Worm (Caenorhabditis elegans) whole organism, young adult: ENCODE results near the gene xbx-3.

Experiments
- F23B12.7 ChIP-seq: sonication (generic microtip); optimal IDR thresholded peaks from 2 replicates; lab custom pipeline; 2017; ENCODE audit warnings: missing genetic modification characterization, mild to moderate bottlenecking, missing compliant biosample characterization, antibody characterized with exemption, moderate library complexity; ENCODE audit not compliant: insufficient read depth
- F33H1.4 ChIP-seq: fragments of 200-800 bp; sonication (Bioruptor generic); IDR thresholded peaks from 2 replicates; pipeline ENCODE4 v1.3.6; 2022; ENCODE audit warnings: missing genetic modification reagents, missing genetic modification characterization, missing compliant biosample characterization
- F39B2.1 ChIP-seq: fragments of 200-800 bp; sonication (Bioruptor generic); IDR thresholded peaks from 2 replicates; pipeline ENCODE4 v1.3.6; 2022; ENCODE audit warnings: missing genetic modification reagents, missing genetic modification characterization, missing compliant biosample characterization
- F49E8.2 ChIP-seq: sonication (generic microtip); optimal IDR thresholded peaks from 3 replicates; lab custom pipeline; 2017; ENCODE audit warnings: missing genetic modification characterization, mild to moderate bottlenecking, missing compliant biosample characterization, antibody characterized with exemption, moderate library complexity; ENCODE audit not compliant: insufficient read depth
- F52B5.7 ChIP-seq: sonication (generic microtip); optimal IDR thresholded peaks from 2 replicates; lab custom pipeline; 2016; ENCODE audit warnings: mild to moderate bottlenecking, missing genetic modification characterization, missing compliant biosample characterization
- K11D2.4 ChIP-seq: fragments of 200-800 bp; sonication (Bioruptor generic); IDR thresholded peaks from 2 replicates; pipeline ENCODE4 v1.3.6; 2022; ENCODE audit warnings: missing genetic modification reagents, missing genetic modification characterization, missing compliant biosample characterization
- K12H6.12 ChIP-seq: fragments of 200-800 bp; sonication (Bioruptor generic); optimal IDR thresholded peaks from 2 replicates; lab custom pipeline; 2018; ENCODE audit warnings: mild to moderate bottlenecking, missing genetic modification characterization, missing compliant biosample characterization
- T26A5.8 ChIP-seq: sonication (generic microtip); optimal IDR thresholded peaks from 2 replicates; lab custom pipeline; 2016; ENCODE audit warnings: missing genetic modification characterization, missing compliant biosample characterization
- Y67H2A.10 ChIP-seq: fragments of 200-800 bp; sonication (Bioruptor generic); conservative IDR thresholded peaks from 2 replicates; pipeline ENCODE4 v1.3.6; 2022; ENCODE audit warnings: missing genetic modification reagents, missing genetic modification characterization, missing compliant biosample characterization
- aptf-3 ChIP-seq: fragments of 200-800 bp; sonication (Bioruptor generic); IDR thresholded peaks from 2 replicates; pipeline ENCODE4 v1.3.6; 2022; ENCODE audit warnings: missing genetic modification characterization, missing compliant biosample characterization
- attf-6 ChIP-seq: fragments of 200-800 bp; sonication (Bioruptor generic); IDR thresholded peaks from 2 replicates; pipeline ENCODE4 v1.3.6; 2022; ENCODE audit warnings: missing genetic modification reagents, missing genetic modification characterization, missing compliant biosample characterization
- bed-1 ChIP-seq: fragments of 200-800 bp; sonication (Bioruptor generic); IDR thresholded peaks from 2 replicates; pipeline ENCODE4 v1.3.6; 2022; ENCODE audit warnings: missing genetic modification reagents, missing genetic modification characterization, missing compliant biosample characterization
- ccch-3 ChIP-seq: fragments of 200-800 bp; sonication (Bioruptor generic); optimal IDR thresholded peaks from 2 replicates; lab custom pipeline; 2018; ENCODE audit warnings: mild to moderate bottlenecking, missing genetic modification characterization, missing compliant biosample characterization
- ceh-40 ChIP-seq: fragments of 200-800 bp; sonication (Bioruptor generic); IDR thresholded peaks from 2 replicates; pipeline ENCODE4 v1.3.6; 2022; ENCODE audit warnings: missing genetic modification characterization, missing compliant biosample characterization
- egl-18 ChIP-seq: fragments of 200-800 bp; sonication (Bioruptor generic); IDR thresholded peaks from 2 replicates; pipeline ENCODE4 v1.3.6; 2022; ENCODE audit warnings: missing genetic modification reagents, missing genetic modification characterization, missing compliant biosample characterization
- egrh-3 ChIP-seq: fragments of 200-800 bp; sonication (Bioruptor generic); IDR thresholded peaks from 2 replicates; pipeline ENCODE4 v1.3.6; 2022; ENCODE audit warnings: missing genetic modification reagents, missing genetic modification characterization, missing compliant biosample characterization
- ekl-4 ChIP-seq: fragments of 200-800 bp; sonication (Bioruptor generic); IDR thresholded peaks from 2 replicates; pipeline ENCODE4 v1.3.6; 2022; ENCODE audit warnings: missing genetic modification reagents, missing genetic modification characterization, missing compliant biosample characterization
- gei-17 ChIP-seq: fragments of 200-800 bp; sonication (Bioruptor generic); optimal IDR thresholded peaks from 2 replicates; lab custom pipeline; 2018; ENCODE audit warnings: mild to moderate bottlenecking, missing genetic modification characterization, missing compliant biosample characterization
- hlh-26 ChIP-seq: fragments of 200-800 bp; sonication (Bioruptor generic); conservative IDR thresholded peaks from 2 replicates; pipeline ENCODE4 v1.3.6; 2022; ENCODE audit warnings: missing genetic modification reagents, missing genetic modification characterization, missing compliant biosample characterization
- hmg-1.2 ChIP-seq: fragments of 200-800 bp; sonication (Bioruptor generic); IDR thresholded peaks from 2 replicates; pipeline ENCODE4 v1.3.6; 2022; ENCODE audit warnings: missing genetic modification reagents, missing genetic modification characterization, missing compliant biosample characterization
- hrde-1 ChIP-seq: sonication (generic microtip); optimal IDR thresholded peaks from 2 replicates; lab custom pipeline; 2016; ENCODE audit warnings: missing genetic modification characterization, mild to moderate bottlenecking, missing compliant biosample characterization, moderate library complexity, missing genotype, missing genetic modification reagents, borderline replicate concordance
- let-526 ChIP-seq: fragments of 200-800 bp; sonication (Bioruptor generic); IDR thresholded peaks from 2 replicates; pipeline ENCODE4 v1.3.6; 2022; ENCODE audit warnings: missing genetic modification reagents, missing genetic modification characterization, missing compliant biosample characterization
- lin-40 ChIP-seq: sonication (generic microtip); optimal IDR thresholded peaks from 2 replicates; lab custom pipeline; 2016; ENCODE audit warnings: missing genetic modification characterization, mild to moderate bottlenecking, missing compliant biosample characterization, missing genotype, missing genetic modification reagents
- lin-54 ChIP-seq: fragments of 200-800 bp; sonication (Bioruptor generic); optimal IDR thresholded peaks from 2 replicates; lab custom pipeline; 2018; ENCODE audit warnings: mild to moderate bottlenecking, missing genetic modification characterization, missing compliant biosample characterization
- lsl-1 ChIP-seq: fragments of 200-800 bp; sonication (Bioruptor generic); optimal IDR thresholded peaks from 2 replicates; lab custom pipeline; 2018; ENCODE audit warnings: mild to moderate bottlenecking, missing genetic modification characterization, moderate library complexity, missing compliant biosample characterization
- madf-10 ChIP-seq: sonication (generic microtip); optimal IDR thresholded peaks from 2 replicates; lab custom pipeline; 2016; ENCODE audit warnings: mild to moderate bottlenecking, missing genetic modification characterization, missing compliant biosample characterization
- mel-28 ChIP-seq: sonication (generic microtip); optimal IDR thresholded peaks from 2 replicates; lab custom pipeline; 2016; ENCODE audit warnings: borderline replicate concordance, mild to moderate bottlenecking, missing genetic modification characterization, missing compliant biosample characterization
- mxl-1 ChIP-seq: sonication (generic microtip); optimal IDR thresholded peaks from 2 replicates; lab custom pipeline; 2016; ENCODE audit warnings: missing genetic modification characterization, missing compliant biosample characterization
- nfya-2 ChIP-seq: fragments of 200-800 bp; sonication (Bioruptor generic); IDR thresholded peaks from 2 replicates; pipeline ENCODE4 v1.3.6; 2022; ENCODE audit warnings: missing genetic modification reagents, missing genetic modification characterization, missing compliant biosample characterization
- nfyb-1 ChIP-seq: fragments of 200-800 bp; sonication (Bioruptor generic); IDR thresholded peaks from 2 replicates; pipeline ENCODE4 v1.3.6; 2022; ENCODE audit warnings: missing genetic modification reagents, missing genetic modification characterization, missing compliant biosample characterization
- nhr-120 ChIP-seq: fragments of 200-800 bp; sonication (Bioruptor generic); IDR thresholded peaks from 2 replicates; pipeline ENCODE4 v1.3.6; 2022; ENCODE audit warnings: missing genetic modification characterization, missing compliant biosample characterization
- rec-8 ChIP-seq, 2 experiments: sonication (generic microtip); optimal IDR thresholded peaks; 2 replicates each; lab custom pipeline; 2016; ENCODE audit warnings: mild to moderate bottlenecking in 2 of 2, missing genetic modification characterization in 2 of 2, missing genetic modification reagents in 2 of 2, missing genotype in 2 of 2, missing biosample characterization in 1 of 2, missing compliant biosample characterization in 1 of 2, moderate library complexity in 1 of 2
- rpc-1 ChIP-seq, 2 experiments: fragments of 150-350 bp in 1 of 2; sonication (generic microtip) in 1 of 2; optimal IDR thresholded peaks; 2 replicates each; lab custom pipeline; 2014 to 2018; ENCODE audit warnings: missing biosample characterization in 1 of 2, missing genetic modification characterization in 1 of 2, missing genetic modification reagents in 1 of 2, missing genotype in 1 of 2
- sea-2 ChIP-seq: fragments of 200-800 bp; sonication (Bioruptor generic); IDR thresholded peaks from 2 replicates; pipeline ENCODE4 v1.3.6; 2022; ENCODE audit warnings: missing genetic modification characterization, missing compliant biosample characterization
- snpc-3.4 ChIP-seq: sonication (generic microtip); optimal IDR thresholded peaks from 2 replicates; lab custom pipeline; 2017; ENCODE audit warnings: missing genetic modification characterization, mild to moderate bottlenecking, missing compliant biosample characterization, antibody characterized with exemption, moderate library complexity, missing genotype, missing genetic modification reagents
- snpc-4 ChIP-seq, 5 experiments: fragments of 150-350 bp in 1 of 5; sonication (generic microtip) in 4 of 5; optimal IDR thresholded peaks; 2 replicates each; lab custom pipeline; 2014 to 2018; ENCODE audit warnings: missing genetic modification characterization in 5 of 5, missing biosample characterization in 3 of 5, antibody characterized with exemption in 2 of 5, mild to moderate bottlenecking in 2 of 5, missing compliant biosample characterization in 2 of 5, missing genotype in 2 of 5, moderate library complexity in 2 of 5, missing genetic modification reagents in 1 of 5
- tlf-1 ChIP-seq: fragments of 200-800 bp; sonication (Bioruptor generic); optimal IDR thresholded peaks from 2 replicates; lab custom pipeline; 2018; ENCODE audit warnings: mild to moderate bottlenecking, missing genetic modification characterization, missing compliant biosample characterization
- unc-130 ChIP-seq: sonication (generic microtip); optimal IDR thresholded peaks from 2 replicates; lab custom pipeline; 2016; ENCODE audit warnings: missing genetic modification reagents, missing genetic modification characterization, missing compliant biosample characterization
- unc-62 ChIP-seq: fragments of 150-350 bp; optimal IDR thresholded peaks from 2 replicates; lab custom pipeline; 2014; ENCODE audit warnings: missing biosample characterization, missing genetic modification reagents, missing genetic modification characterization
- zfh-2 ChIP-seq: fragments of 200-800 bp; sonication (Bioruptor generic); conservative IDR thresholded peaks from 2 replicates; pipeline ENCODE4 v1.3.6; 2022; ENCODE audit warnings: missing genetic modification reagents, missing genetic modification characterization, missing compliant biosample characterization
- zim-3 ChIP-seq: sonication (generic microtip); optimal IDR thresholded peaks from 2 replicates; lab custom pipeline; 2017; ENCODE audit warnings: mild to moderate bottlenecking, missing genetic modification characterization, moderate library complexity, missing compliant biosample characterization
- ztf-25 ChIP-seq: fragments of 200-800 bp; sonication (Bioruptor generic); IDR thresholded peaks from 2 replicates; pipeline ENCODE4 v1.3.6; 2022; ENCODE audit warnings: missing genetic modification reagents, missing genetic modification characterization, missing compliant biosample characterization

The xbx-3 gene

DNA sequence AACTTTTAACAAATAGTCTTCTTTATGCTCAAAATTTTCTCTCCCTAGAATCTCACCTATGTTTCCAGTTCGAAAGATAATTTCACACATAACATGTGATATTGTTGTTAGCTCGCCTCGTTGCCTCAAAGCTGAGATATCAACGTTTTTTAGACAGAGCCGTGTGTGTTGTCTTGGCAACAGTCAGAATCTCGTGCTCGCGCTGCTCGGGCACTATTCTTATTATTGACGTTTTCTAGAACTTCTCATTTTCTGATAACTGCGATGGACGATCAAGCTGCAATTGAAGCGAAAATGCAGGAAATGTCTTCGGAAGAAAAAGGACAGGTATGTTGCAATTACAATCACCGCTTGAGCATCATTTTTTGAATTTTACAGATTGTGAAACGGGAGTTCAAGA lies at the start of gene xbx-3:
xbx-3 (plus strand) TSS at position 163 of the 400 bp plus-strand sequence.
- TF ChIP-seq unc-62 (GFP tag; lab: Kevin White, UChicago) (no peak), hmg-1.2 (GFP tag; lab: Robert Waterston, UW) (no peak), ccch-3 (GFP tag; lab: Kevin White, UChicago) (no peak), attf-6 (GFP tag; lab: Robert Waterston, UW) (no peak), K11D2.4 (GFP tag; lab: Robert Waterston, UW) (no peak), sea-2 (GFP tag; lab: Robert Waterston, UW) (no peak), bed-1 (GFP tag; lab: Robert Waterston, UW) (no peak), egrh-3 (GFP tag; lab: Robert Waterston, UW) (no peak), lsl-1 (no peak), Y67H2A.10 (GFP tag; lab: Robert Waterston, UW) (no peak), lin-40 (tag; lab: Kevin White, UChicago) (no peak), ekl-4 (no peak), aptf-3 (no peak), snpc-4 (GFP tag; optimal IDR thresholded peaks at IDR 0.05; lab: Kevin White, UChicago) (no peak), snpc-4 (tag; optimal IDR thresholded peaks at IDR 0.05; lab: Kevin White, UChicago) (no peak), mel-28 (tag; lab: Kevin White, UChicago) (no peak), F33H1.4 (no peak)

DNA sequence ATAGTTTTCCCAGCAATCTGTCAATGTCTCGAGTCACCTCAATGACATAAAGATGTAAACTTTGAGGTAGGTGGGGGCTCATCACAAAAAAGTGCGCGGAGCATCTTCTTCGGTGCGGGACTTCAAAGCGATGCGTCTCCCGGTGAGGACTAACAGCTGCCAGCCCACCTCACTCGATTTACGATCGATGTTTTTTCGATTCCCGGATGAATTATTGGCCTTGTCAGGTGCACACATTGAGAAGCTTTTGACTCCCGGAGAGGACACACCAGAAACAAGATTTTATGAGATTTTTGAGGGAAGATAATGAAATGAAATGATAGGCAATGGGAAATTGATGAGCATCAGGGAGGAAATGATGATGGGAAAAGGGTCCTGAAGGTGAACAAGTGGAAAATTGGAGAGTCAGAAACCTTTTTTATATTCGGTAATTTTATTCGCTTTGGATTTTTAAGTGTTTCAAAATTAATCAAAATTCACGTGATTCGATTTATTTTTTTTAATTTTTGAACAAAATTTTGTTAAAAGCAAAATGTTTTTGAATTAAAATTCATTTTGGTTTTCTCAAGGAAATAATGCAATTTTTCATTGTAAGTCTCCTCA lies 48.8 kb upstream of the xbx-3 start, which contains the start of gene C05B5.12:
C05B5.12 (plus strand) TSS at position 553 of the 603 bp plus-strand sequence.
- TF ChIP-seq hlh-26 (no peak), F49E8.2 (no peak), rec-8 (tag; optimal IDR thresholded peaks at IDR 0.05; lab: Kevin White, UChicago) (no peak), ceh-40 (GFP tag; lab: Robert Waterston, UW) (no peak), F23B12.7 (tag; lab: Kevin White, UChicago) (no peak), nfyb-1 (no peak), hrde-1 (tag; lab: Kevin White, UChicago) (no peak), rpc-1 (optimal IDR thresholded peaks at IDR 0.05; lab: Kevin White, UChicago) (no peak), rpc-1 (tag; optimal IDR thresholded peaks at IDR 0.05; lab: Kevin White, UChicago) (no peak), unc-130 (GFP tag; lab: Kevin White, UChicago) (no peak), madf-10 (tag; lab: Kevin White, UChicago) (no peak), T26A5.8 (tag; lab: Kevin White, UChicago) (no peak), bed-1 (GFP tag; lab: Robert Waterston, UW) (no peak)

DNA sequence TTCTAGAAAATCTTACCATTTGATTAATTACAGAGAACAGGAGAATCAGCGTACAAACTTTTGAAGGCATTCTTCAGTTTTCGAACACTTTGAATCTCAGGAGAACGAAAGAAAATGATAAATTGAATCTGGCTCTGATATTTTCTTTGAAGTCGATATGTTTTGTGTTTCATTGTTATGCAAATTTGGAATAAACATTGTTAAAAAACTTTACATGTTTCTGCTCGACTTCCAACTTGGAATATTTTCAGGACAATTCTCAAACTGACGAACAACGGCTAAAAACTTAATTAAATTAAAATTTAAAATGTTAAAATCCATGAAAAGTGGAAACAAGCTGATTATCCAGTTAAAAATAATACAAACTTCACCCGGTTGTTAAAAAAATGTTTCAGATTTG lies 47.4 kb upstream of the xbx-3 start, which contains the start of gene C05B5.1:
C05B5.1 (minus strand) TSS at position 101 of the 400 bp plus-strand sequence.
- TF ChIP-seq tlf-1 (GFP tag; lab: Kevin White, UChicago): no peak
- no peak for TF ChIP-seq mxl-1 (tag; lab: Kevin White, UChicago)

- TF ChIP-seq egrh-3 (GFP tag; lab: Robert Waterston, UW) (no peak), unc-130 (GFP tag; lab: Kevin White, UChicago) (no peak), tlf-1 (GFP tag; lab: Kevin White, UChicago) (no peak), lin-54 (GFP tag; lab: Kevin White, UChicago) (no peak), K12H6.12 (tag; lab: Kevin White, UChicago) (no peak), nfya-2 (GFP tag; lab: Robert Waterston, UW) (no peak), zfh-2 (GFP tag; lab: Robert Waterston, UW) (no peak), zim-3 (no peak), snpc-3.4 (tag; lab: Kevin White, UChicago) (no peak), egl-18 (no peak), ztf-25 (GFP tag; lab: Robert Waterston, UW) (no peak), F39B2.1 (GFP tag; lab: Robert Waterston, UW) (no peak), aptf-3 (no peak), gei-17 (GFP tag; lab: Kevin White, UChicago) (no peak), nhr-120 (GFP tag; lab: Robert Waterston, UW) (no peak), F52B5.7 (no peak), let-526 (no peak)
Measured at ce11 chrIII:9991324-9991723, 44.4 kb upstream of the xbx-3 start.
